Worm (Caenorhabditis elegans) whole organism, young adult: Measurements from ENCODE around the gene hpo-25.

Source experiments
- F49E8.2 ChIP-seq: sonication (generic microtip); optimal IDR thresholded peaks from 3 replicates; lab custom pipeline; 2017; ENCODE audit warnings: missing genetic modification characterization, mild to moderate bottlenecking, missing compliant biosample characterization, antibody characterized with exemption, moderate library complexity; ENCODE audit not compliant: insufficient read depth
- F55B11.4 ChIP-seq: sonication (generic microtip); optimal IDR thresholded peaks from 2 replicates; lab custom pipeline; 2016; ENCODE audit warnings: missing compliant biosample characterization, missing genetic modification characterization, borderline replicate concordance; ENCODE audit not compliant: insufficient read depth
- ama-1 ChIP-seq, 3 experiments: fragments of 150-350 bp in 1 of 3; sonication (generic microtip) in 2 of 3; optimal IDR thresholded peaks; 2 replicates each; lab custom pipeline; 2014 to 2018; ENCODE audit warnings: missing biosample characterization in 2 of 3, missing genetic modification characterization in 2 of 3, missing genetic modification reagents in 2 of 3
- dox-1 ChIP-seq: fragments of 200-800 bp; sonication (Bioruptor generic); IDR thresholded peaks from 2 replicates; pipeline ENCODE4 v1.3.6; 2022; ENCODE audit warnings: missing genetic modification reagents, missing genetic modification characterization, missing compliant biosample characterization
- efl-1 ChIP-seq: fragments of 150-350 bp; optimal IDR thresholded peaks from 2 replicates; lab custom pipeline; 2014; ENCODE audit warnings: missing biosample characterization, missing genetic modification reagents, missing genetic modification characterization
- hrde-1 ChIP-seq: sonication (generic microtip); optimal IDR thresholded peaks from 2 replicates; lab custom pipeline; 2016; ENCODE audit warnings: missing genetic modification characterization, mild to moderate bottlenecking, missing compliant biosample characterization, moderate library complexity, missing genotype, missing genetic modification reagents, borderline replicate concordance
- hsf-1 ChIP-seq: fragments of 200-800 bp; sonication (Bioruptor generic); IDR thresholded peaks from 2 replicates; pipeline ENCODE4 v1.3.6; 2022; ENCODE audit warnings: missing genetic modification reagents, missing genetic modification characterization, missing compliant biosample characterization
- lir-1 ChIP-seq: fragments of 200-800 bp; sonication (Bioruptor generic); conservative IDR thresholded peaks from 2 replicates; pipeline ENCODE4 v1.3.6; 2022; ENCODE audit warnings: missing genetic modification reagents, missing genetic modification characterization, missing compliant biosample characterization
- madf-3 ChIP-seq: fragments of 200-800 bp; sonication (Bioruptor generic); IDR thresholded peaks from 2 replicates; pipeline ENCODE4 v1.3.6; 2022; ENCODE audit warnings: missing genetic modification reagents, missing genetic modification characterization, missing compliant biosample characterization
- nfya-1 ChIP-seq: sonication (generic microtip); optimal IDR thresholded peaks from 2 replicates; lab custom pipeline; 2017; ENCODE audit warnings: antibody characterized with exemption, missing compliant biosample characterization, missing genetic modification characterization, borderline replicate concordance; ENCODE audit not compliant: insufficient read depth
- pha-4 ChIP-seq: fragments of 150-350 bp; sonication (generic microtip); optimal IDR thresholded peaks from 2 replicates; lab custom pipeline; 2014; ENCODE audit warnings: missing biosample characterization, missing genetic modification reagents, missing genetic modification characterization
- repo-1 ChIP-seq: sonication (generic microtip); optimal IDR thresholded peaks from 2 replicates; lab custom pipeline; 2017; ENCODE audit warnings: mild to moderate bottlenecking, missing genetic modification characterization, missing compliant biosample characterization
- snpc-4 ChIP-seq, 5 experiments: fragments of 150-350 bp in 1 of 5; sonication (generic microtip) in 4 of 5; optimal IDR thresholded peaks; 2 replicates each; lab custom pipeline; 2014 to 2018; ENCODE audit warnings: missing genetic modification characterization in 5 of 5, missing biosample characterization in 3 of 5, antibody characterized with exemption in 2 of 5, mild to moderate bottlenecking in 2 of 5, missing compliant biosample characterization in 2 of 5, missing genotype in 2 of 5, moderate library complexity in 2 of 5, missing genetic modification reagents in 1 of 5

ce11 chrII:2417889-2418288, 48.8 kb downstream of the hpo-25 start, which contains the start of the genes F42G2.5 and F42G2.7:
- TF ChIP-seq F55B11.4 (tag; lab: Kevin White, UChicago) (no peak), dox-1 (GFP tag; lab: Robert Waterston, UW) (no peak), hrde-1 (tag; lab: Kevin White, UChicago) (no peak), nfya-1 (tag; lab: Kevin White, UChicago) (no peak), pha-4 (tag; lab: Kevin White, UChicago) (no peak), hsf-1 (GFP tag; lab: Robert Waterston, UW) (no peak), efl-1 (GFP tag; lab: Kevin White, UChicago) (no peak), lir-1 (GFP tag; lab: Robert Waterston, UW) (no peak), F49E8.2 (tag; lab: Kevin White, UChicago) (no peak), repo-1 (tag; lab: Kevin White, UChicago) (no peak), madf-3 (no peak), ama-1 (optimal IDR thresholded peaks at IDR 0.05; lab: Kevin White, UChicago) (no peak), ama-1 (GFP tag; optimal IDR thresholded peaks at IDR 0.05; lab: Kevin White, UChicago) (no peak), snpc-4 (GFP tag; optimal IDR thresholded peaks at IDR 0.05; lab: Kevin White, UChicago) (no peak), snpc-4 (tag; optimal IDR thresholded peaks at IDR 0.05; lab: Kevin White, UChicago) (no peak)
